Fruit fly (Drosophila melanogaster) whole organism, embryonic: ENCODE results near the gene inaF-B.

Experiments used
- C15 ChIP-seq: fragments of 200-800 bp; sonication (Bioruptor generic); IDR thresholded peaks from 3 replicates; pipeline ENCODE4 v1.3.6; 2022; ENCODE audit warnings: missing biosample characterization, missing genetic modification characterization
- CG17186 ChIP-seq: fragments of 200-800 bp; sonication (Bioruptor generic); optimal IDR thresholded peaks from 3 replicates; lab custom pipeline; 2017; ENCODE audit warnings: missing biosample characterization, missing genetic modification reagents, missing genetic modification characterization
- CG43689 ChIP-seq: fragments of 200-800 bp; sonication (Bioruptor generic); IDR thresholded peaks from 2 replicates; pipeline ENCODE4 v1.3.6; 2022; ENCODE audit warnings: missing biosample characterization, missing genetic modification characterization
- HHEX ChIP-seq: fragments of 200-800 bp; sonication (Bioruptor generic); optimal IDR thresholded peaks from 3 replicates; lab custom pipeline; 2017; ENCODE audit warnings: missing biosample characterization, mild to moderate bottlenecking, missing genetic modification characterization, missing genetic modification reagents
- seq ChIP-seq: fragments of 200-800 bp; sonication (Bioruptor generic); IDR thresholded peaks from 2 replicates; pipeline ENCODE4 v1.3.6; 2022; ENCODE audit warnings: missing biosample characterization, missing genetic modification characterization

dm6 chrX:11695883-11696211 lies 36.7 kb downstream of the inaF-B start:
- no peak for TF ChIP-seq C15 (GFP tag; lab: Robert Waterston, UW)
- TF ChIP-seq HHEX (GFP tag; lab: Kevin White, UChicago): no peak
- TF ChIP-seq seq (GFP tag; lab: Robert Waterston, UW): no peak
- no peak for TF ChIP-seq CG43689 (GFP tag; lab: Robert Waterston, UW)
- TF ChIP-seq CG17186 (GFP tag; lab: Kevin White, UChicago): no peak
